Worm (Caenorhabditis elegans): ENCODE results near the gene F22E5.21.

ce11 chrII:2681118-2681517 is 43.9 kb upstream of the F22E5.21 start, which contains the start of gene F34D6.1:
- TF ChIP-seq med-1 (GFP tag; optimal IDR thresholded peaks at IDR 0.05; ENCODE audit: insufficient read depth), result no peak
- TF ChIP-seq ztf-23 (GFP tag; IDR thresholded peaks at IDR 0.05), result no peak
- no peak for TF ChIP-seq flt-1 (GFP tag; IDR thresholded peaks at IDR 0.05)
- no peak for TF ChIP-seq ztf-29 (GFP tag; IDR thresholded peaks at IDR 0.05)
- TF ChIP-seq klf-2 (GFP tag; conservative IDR thresholded peaks at IDR 0.05), result no peak
- TF ChIP-seq tab-1 (GFP tag; IDR thresholded peaks at IDR 0.05), result no peak
